Worm (Caenorhabditis elegans) whole organism, early embryonic: ENCODE measurements around the gene grl-20.

Source experiments
- B0310.2 ChIP-seq: sonication (generic microtip); optimal IDR thresholded peaks from 2 replicates; lab custom pipeline; 2016; ENCODE audit warnings: mild to moderate bottlenecking, missing genetic modification characterization, missing compliant biosample characterization
- F13C5.2 ChIP-seq: sonication (generic microtip); optimal IDR thresholded peaks from 2 replicates; lab custom pipeline; 2017; ENCODE audit warnings: mild to moderate bottlenecking, missing genetic modification characterization, inconsistent platforms, missing compliant biosample characterization
- aly-1 ChIP-seq: sonication (generic microtip); optimal IDR thresholded peaks from 2 replicates; lab custom pipeline; 2016; ENCODE audit warnings: missing genetic modification characterization, missing compliant biosample characterization
- ama-1 ChIP-seq: fragments of 150-350 bp; optimal IDR thresholded peaks from 2 replicates; lab custom pipeline; 2014
- ceh-13 ChIP-seq: fragments of 200-800 bp; sonication (Bioruptor generic); optimal IDR thresholded peaks from 2 replicates; lab custom pipeline; 2018; ENCODE audit warnings: mild to moderate bottlenecking, missing genetic modification characterization, missing compliant biosample characterization
- ceh-36 ChIP-seq: sonication (generic microtip); optimal IDR thresholded peaks from 2 replicates; lab custom pipeline; 2016; ENCODE audit warnings: missing genetic modification characterization, inconsistent platforms, missing compliant biosample characterization
- ets-7 ChIP-seq: sonication (generic microtip); optimal IDR thresholded peaks from 2 replicates; lab custom pipeline; 2016; ENCODE audit warnings: missing genotype, missing genetic modification characterization, missing compliant biosample characterization
- flt-1 ChIP-seq: fragments of 200-800 bp; sonication (Bioruptor generic); IDR thresholded peaks from 2 replicates; pipeline ENCODE4 v1.3.6; 2022; ENCODE audit warnings: missing genetic modification characterization, missing compliant biosample characterization
- hmbx-1 ChIP-seq: sonication (generic microtip); optimal IDR thresholded peaks from 2 replicates; lab custom pipeline; 2016; ENCODE audit warnings: mild to moderate bottlenecking, missing genetic modification characterization, missing compliant biosample characterization
- hmg-4 ChIP-seq: fragments of 200-800 bp; sonication (Bioruptor generic); optimal IDR thresholded peaks from 2 replicates; lab custom pipeline; 2018; ENCODE audit warnings: mild to moderate bottlenecking, missing genetic modification characterization, missing compliant biosample characterization
- hnd-1 ChIP-seq: sonication (generic microtip); optimal IDR thresholded peaks from 2 replicates; lab custom pipeline; 2016; ENCODE audit warnings: missing genetic modification characterization, missing compliant biosample characterization
- pes-1 ChIP-seq: fragments of 200-800 bp; sonication (Bioruptor generic); IDR thresholded peaks from 2 replicates; pipeline ENCODE4 v1.3.6; 2022; ENCODE audit warnings: missing genetic modification reagents, missing genetic modification characterization, missing compliant biosample characterization
- scrt-1 ChIP-seq: fragments of 200-800 bp; sonication (Bioruptor generic); IDR thresholded peaks from 2 replicates; pipeline ENCODE4 v1.3.6; 2022; ENCODE audit warnings: missing genetic modification characterization, missing compliant biosample characterization
- sea-1 ChIP-seq: fragments of 200-800 bp; sonication (Bioruptor generic); conservative IDR thresholded peaks from 2 replicates; pipeline ENCODE4 v1.3.6; 2022; ENCODE audit warnings: missing genetic modification characterization, missing compliant biosample characterization
- tbx-11 ChIP-seq: fragments of 200-800 bp; sonication (Bioruptor generic); IDR thresholded peaks from 2 replicates; pipeline ENCODE4 v1.3.6; 2022; ENCODE audit warnings: missing genetic modification characterization, missing compliant biosample characterization
- tbx-37 ChIP-seq: fragments of 200-800 bp; sonication (Bioruptor generic); conservative IDR thresholded peaks from 2 replicates; pipeline ENCODE4 v1.3.6; 2022; ENCODE audit warnings: missing genetic modification reagents, missing genetic modification characterization, missing compliant biosample characterization
- tra-4 ChIP-seq: sonication (generic microtip); optimal IDR thresholded peaks from 2 replicates; lab custom pipeline; 2017; ENCODE audit warnings: missing genetic modification characterization, missing compliant biosample characterization

Gene grl-20

ce11 chrIV:2080340-2080739 is 48.3 kb downstream of the grl-20 start:
- TF ChIP-seq aly-1 (no peak), flt-1 (GFP tag; lab: Robert Waterston, UW) (no peak), scrt-1 (GFP tag; lab: Robert Waterston, UW) (no peak), hnd-1 (no peak), tra-4 (tag; lab: Kevin White, UChicago) (no peak), ama-1 (lab: Kevin White, UChicago) (no peak), sea-1 (GFP tag; lab: Robert Waterston, UW) (no peak), F13C5.2 (tag; lab: Kevin White, UChicago) (no peak), ceh-36 (no peak), ceh-13 (GFP tag; lab: Kevin White, UChicago) (no peak), hmbx-1 (tag; lab: Kevin White, UChicago) (no peak), B0310.2 (tag; lab: Kevin White, UChicago) (no peak)

- no peak for TF ChIP-seq tra-4 (tag; lab: Kevin White, UChicago)
- no peak for TF ChIP-seq ceh-13 (GFP tag; lab: Kevin White, UChicago)
- no peak for TF ChIP-seq B0310.2 (tag; lab: Kevin White, UChicago)
- TF ChIP-seq flt-1 (GFP tag; lab: Robert Waterston, UW): no peak
- TF ChIP-seq tbx-11 (GFP tag; lab: Robert Waterston, UW): no peak
- TF ChIP-seq hmg-4: no peak
- TF ChIP-seq ceh-36: no peak
- no peak for TF ChIP-seq aly-1
- TF ChIP-seq F13C5.2 (tag; lab: Kevin White, UChicago): no peak
- TF ChIP-seq scrt-1 (GFP tag; lab: Robert Waterston, UW): no peak
- no peak for TF ChIP-seq hmbx-1 (tag; lab: Kevin White, UChicago)
- no peak for TF ChIP-seq pes-1 (GFP tag; lab: Robert Waterston, UW)
- no peak for TF ChIP-seq sea-1 (GFP tag; lab: Robert Waterston, UW)
- TF ChIP-seq tbx-37: no peak
- TF ChIP-seq ama-1 (lab: Kevin White, UChicago): no peak
- no peak for TF ChIP-seq hnd-1
- TF ChIP-seq ets-7 (tag; lab: Kevin White, UChicago): no peak
Measured at ce11 chrIV:2077159-2077835, 51.4 kb downstream of the grl-20 start.
